Worm (Caenorhabditis elegans) whole organism, L2 larva: ENCODE results near the gene Y37H2A.10.

Source experiments
- alr-1 ChIP-seq: fragments of 150-350 bp; optimal IDR thresholded peaks from 2 replicates; lab custom pipeline; 2014; ENCODE audit warnings: missing biosample characterization, missing genetic modification characterization
- ama-1 ChIP-seq: fragments of 150-350 bp; optimal IDR thresholded peaks from 2 replicates; lab custom pipeline; 2018; ENCODE audit warnings: inconsistent platforms
- dmd-4 ChIP-seq: sonication (generic microtip); optimal IDR thresholded peaks from 2 replicates; lab custom pipeline; 2017; ENCODE audit warnings: missing biosample characterization, missing genetic modification characterization
- elt-3 ChIP-seq: sonication (generic microtip); optimal IDR thresholded peaks from 2 replicates; lab custom pipeline; 2017; ENCODE audit warnings: missing biosample characterization, missing genetic modification characterization
- lin-39 ChIP-seq: fragments of 150-350 bp; optimal IDR thresholded peaks from 2 replicates; lab custom pipeline; 2014; ENCODE audit warnings: missing biosample characterization, missing genetic modification reagents, missing genetic modification characterization
- lsy-2 ChIP-seq, 2 experiments: fragments of 150-350 bp in 1 of 2; sonication (generic microtip) in 1 of 2; optimal IDR thresholded peaks; 2 replicates each; lab custom pipeline; 2014 to 2017; ENCODE audit warnings: missing biosample characterization in 2 of 2, missing genetic modification characterization in 2 of 2
- mdl-1 ChIP-seq, 2 experiments: fragments of 150-350 bp in 1 of 2; sonication (generic microtip) in 1 of 2; optimal IDR thresholded peaks; 2 replicates each; lab custom pipeline; 2017; ENCODE audit warnings: missing biosample characterization in 2 of 2, missing genetic modification characterization in 2 of 2
- nhr-11 ChIP-seq: fragments of 150-350 bp; optimal IDR thresholded peaks from 2 replicates; lab custom pipeline; 2014; ENCODE audit warnings: missing biosample characterization, missing genetic modification characterization
- nhr-12 ChIP-seq: fragments of 150-350 bp; optimal IDR thresholded peaks from 2 replicates; lab custom pipeline; 2014; ENCODE audit warnings: missing biosample characterization, missing genetic modification characterization
- nhr-23 ChIP-seq: fragments of 150-350 bp; optimal IDR thresholded peaks from 2 replicates; lab custom pipeline; 2014; ENCODE audit warnings: missing biosample characterization, missing genetic modification reagents, missing genetic modification characterization
- nhr-237 ChIP-seq: fragments of 150-350 bp; optimal IDR thresholded peaks from 2 replicates; lab custom pipeline; 2014; ENCODE audit warnings: missing biosample characterization, missing genetic modification characterization
- skn-1 ChIP-seq: sonication (generic microtip); optimal IDR thresholded peaks from 2 replicates; lab custom pipeline; 2017; ENCODE audit warnings: missing biosample characterization, missing genetic modification characterization
- zag-1 ChIP-seq: fragments of 150-350 bp; optimal IDR thresholded peaks from 2 replicates; lab custom pipeline; 2014; ENCODE audit warnings: missing biosample characterization, missing genetic modification characterization

DNA sequence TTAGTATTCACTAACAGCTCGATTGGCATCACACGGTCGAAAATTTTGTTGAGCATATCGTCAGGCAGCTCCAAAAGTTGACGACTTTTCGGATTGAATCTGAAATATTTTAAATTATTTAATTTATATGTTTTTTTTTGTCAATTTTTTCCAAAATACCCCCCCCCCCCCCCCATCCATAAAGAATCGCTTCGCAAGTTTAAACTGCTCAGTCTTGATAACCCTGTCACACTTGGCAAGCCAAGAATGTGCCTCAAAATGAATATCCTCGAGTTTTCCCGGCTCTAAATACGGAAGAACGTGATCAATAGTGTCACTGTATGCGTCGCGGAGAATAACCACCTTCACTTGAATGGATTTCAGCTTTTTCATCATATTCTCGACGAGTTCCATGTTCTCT, 5.6 kb upstream of the Y37H2A.10 start, which contains the start of gene Y37H2A.18:
- TF ChIP-seq skn-1 (tag; lab: Kevin White, UChicago) = no peak
- TF ChIP-seq elt-3 (tag; lab: Kevin White, UChicago) = no peak
- TF ChIP-seq lsy-2 (tag; optimal IDR thresholded peaks at IDR 0.05; lab: Kevin White, UChicago) = no peak
- TF ChIP-seq nhr-23 (tag; lab: Kevin White, UChicago) = no peak
- no peak for TF ChIP-seq alr-1
- TF ChIP-seq dmd-4 (tag; lab: Kevin White, UChicago) = no peak
- no peak for TF ChIP-seq lin-39
- TF ChIP-seq mdl-1 (tag; optimal IDR thresholded peaks at IDR 0.05; lab: Kevin White, UChicago) = no peak
- TF ChIP-seq nhr-11 (tag; lab: Kevin White, UChicago) = no peak
- TF ChIP-seq nhr-12 (tag; lab: Kevin White, UChicago) = no peak
- TF ChIP-seq ama-1 (lab: Kevin White, UChicago) = no peak
- no peak for TF ChIP-seq zag-1
- TF ChIP-seq nhr-237 (tag; lab: Kevin White, UChicago) = no peak
